Worm (Caenorhabditis elegans) whole organism, young adult: Measurements from ENCODE around the gene ZC250.2.

Experiments used
- B0336.3 ChIP-seq: fragments of 200-800 bp; sonication (Bioruptor generic); IDR thresholded peaks from 2 replicates; pipeline ENCODE4 v1.3.6; 2022; ENCODE audit warnings: missing genetic modification characterization, missing compliant biosample characterization
- F10E7.11 ChIP-seq: sonication (generic microtip); optimal IDR thresholded peaks from 2 replicates; lab custom pipeline; 2017; ENCODE audit warnings: mild to moderate bottlenecking, missing genetic modification characterization, moderate library complexity, missing compliant biosample characterization
- F37B4.10 ChIP-seq: fragments of 200-800 bp; sonication (Bioruptor generic); IDR thresholded peaks from 2 replicates; pipeline ENCODE4 v1.3.6; 2022; ENCODE audit warnings: missing genetic modification characterization, missing compliant biosample characterization
- K11D2.4 ChIP-seq: fragments of 200-800 bp; sonication (Bioruptor generic); IDR thresholded peaks from 2 replicates; pipeline ENCODE4 v1.3.6; 2022; ENCODE audit warnings: missing genetic modification reagents, missing genetic modification characterization, missing compliant biosample characterization
- K12H6.12 ChIP-seq: fragments of 200-800 bp; sonication (Bioruptor generic); optimal IDR thresholded peaks from 2 replicates; lab custom pipeline; 2018; ENCODE audit warnings: mild to moderate bottlenecking, missing genetic modification characterization, missing compliant biosample characterization
- T26A5.8 ChIP-seq: sonication (generic microtip); optimal IDR thresholded peaks from 2 replicates; lab custom pipeline; 2016; ENCODE audit warnings: missing genetic modification characterization, missing compliant biosample characterization
- Y56A3A.18 ChIP-seq: fragments of 200-800 bp; sonication (Bioruptor generic); IDR thresholded peaks from 2 replicates; pipeline ENCODE4 v1.3.6; 2022; ENCODE audit warnings: missing genetic modification reagents, missing genetic modification characterization, missing compliant biosample characterization
- Y95B8A.8 ChIP-seq: fragments of 200-800 bp; sonication (Bioruptor generic); IDR thresholded peaks from 2 replicates; pipeline ENCODE4 v1.3.6; 2022; ENCODE audit warnings: missing genetic modification reagents, missing genetic modification characterization, missing compliant biosample characterization
- ZK185.1 ChIP-seq: sonication (generic microtip); optimal IDR thresholded peaks from 2 replicates; lab custom pipeline; 2016; ENCODE audit warnings: mild to moderate bottlenecking, missing genetic modification characterization, missing compliant biosample characterization; ENCODE audit not compliant: poor library complexity, severe bottlenecking
- akir-1 ChIP-seq: fragments of 200-800 bp; sonication (Bioruptor generic); optimal IDR thresholded peaks from 2 replicates; lab custom pipeline; 2018; ENCODE audit warnings: mild to moderate bottlenecking, missing genetic modification characterization, moderate library complexity, missing compliant biosample characterization
- ama-1 ChIP-seq, 3 experiments: fragments of 150-350 bp in 1 of 3; sonication (generic microtip) in 2 of 3; optimal IDR thresholded peaks; 2 replicates each; lab custom pipeline; 2014 to 2018; ENCODE audit warnings: missing biosample characterization in 2 of 3, missing genetic modification characterization in 2 of 3, missing genetic modification reagents in 2 of 3
- atf-7 ChIP-seq: sonication (generic microtip); optimal IDR thresholded peaks from 2 replicates; lab custom pipeline; 2017; ENCODE audit warnings: mild to moderate bottlenecking, missing genetic modification characterization, missing compliant biosample characterization
- attf-5 ChIP-seq: fragments of 200-800 bp; sonication (Bioruptor generic); optimal IDR thresholded peaks from 2 replicates; lab custom pipeline; 2018; ENCODE audit warnings: mild to moderate bottlenecking, missing genetic modification characterization, missing compliant biosample characterization
- attf-6 ChIP-seq: fragments of 200-800 bp; sonication (Bioruptor generic); IDR thresholded peaks from 2 replicates; pipeline ENCODE4 v1.3.6; 2022; ENCODE audit warnings: missing genetic modification reagents, missing genetic modification characterization, missing compliant biosample characterization
- cebp-1 ChIP-seq, 2 experiments: fragments of 200-800 bp in 1 of 2; sonication (Bioruptor generic) in 1 of 2; sonication (generic microtip) in 1 of 2; IDR thresholded peaks in 1 of 2; optimal IDR thresholded peaks in 1 of 2; 2 replicates each; pipeline versions ENCODE4 v1.3.6 to Lab custom; 2017 to 2022; ENCODE audit warnings: missing compliant biosample characterization in 2 of 2, missing genetic modification characterization in 2 of 2, mild to moderate bottlenecking in 1 of 2, missing genetic modification reagents in 1 of 2, moderate library complexity in 1 of 2
- ceh-100 ChIP-seq: fragments of 200-800 bp; sonication (Bioruptor generic); IDR thresholded peaks from 2 replicates; pipeline ENCODE4 v1.3.6; 2022; ENCODE audit warnings: missing genetic modification reagents, missing genetic modification characterization, missing compliant biosample characterization
- ceh-40 ChIP-seq: fragments of 200-800 bp; sonication (Bioruptor generic); IDR thresholded peaks from 2 replicates; pipeline ENCODE4 v1.3.6; 2022; ENCODE audit warnings: missing genetic modification characterization, missing compliant biosample characterization
- ceh-91 ChIP-seq: fragments of 200-800 bp; sonication (Bioruptor generic); IDR thresholded peaks from 2 replicates; pipeline ENCODE4 v1.3.6; 2022; ENCODE audit warnings: missing genetic modification reagents, missing genetic modification characterization, missing compliant biosample characterization
- chd-7 ChIP-seq: sonication (generic microtip); optimal IDR thresholded peaks from 2 replicates; lab custom pipeline; 2016; ENCODE audit warnings: mild to moderate bottlenecking, missing genetic modification characterization, moderate library complexity, missing compliant biosample characterization
- dpff-1 ChIP-seq: sonication (generic microtip); optimal IDR thresholded peaks from 2 replicates; lab custom pipeline; 2017; ENCODE audit warnings: mild to moderate bottlenecking, missing genetic modification characterization, missing compliant biosample characterization
- egl-44 ChIP-seq: fragments of 200-800 bp; sonication (Bioruptor generic); IDR thresholded peaks from 2 replicates; pipeline ENCODE4 v1.3.6; 2022; ENCODE audit warnings: missing genetic modification reagents, missing genetic modification characterization, missing compliant biosample characterization
- ekl-4 ChIP-seq: fragments of 200-800 bp; sonication (Bioruptor generic); IDR thresholded peaks from 2 replicates; pipeline ENCODE4 v1.3.6; 2022; ENCODE audit warnings: missing genetic modification reagents, missing genetic modification characterization, missing compliant biosample characterization
- hmg-1.2 ChIP-seq: fragments of 200-800 bp; sonication (Bioruptor generic); IDR thresholded peaks from 2 replicates; pipeline ENCODE4 v1.3.6; 2022; ENCODE audit warnings: missing genetic modification reagents, missing genetic modification characterization, missing compliant biosample characterization
- hrde-1 ChIP-seq: sonication (generic microtip); optimal IDR thresholded peaks from 2 replicates; lab custom pipeline; 2016; ENCODE audit warnings: missing genetic modification characterization, mild to moderate bottlenecking, missing compliant biosample characterization, moderate library complexity, missing genotype, missing genetic modification reagents, borderline replicate concordance
- lin-26 ChIP-seq: fragments of 200-800 bp; sonication (Bioruptor generic); IDR thresholded peaks from 2 replicates; pipeline ENCODE4 v1.3.6; 2022; ENCODE audit warnings: missing genetic modification reagents, missing genetic modification characterization, missing compliant biosample characterization
- lsy-27 ChIP-seq: sonication (generic microtip); optimal IDR thresholded peaks from 2 replicates; lab custom pipeline; 2017; ENCODE audit warnings: missing genetic modification characterization, mild to moderate bottlenecking, missing compliant biosample characterization, antibody characterized with exemption, missing genotype, borderline replicate concordance; ENCODE audit not compliant: insufficient read depth
- madf-6 ChIP-seq: fragments of 200-800 bp; sonication (Bioruptor generic); IDR thresholded peaks from 2 replicates; pipeline ENCODE4 v1.3.6; 2022; ENCODE audit warnings: missing genetic modification reagents, missing genetic modification characterization, missing compliant biosample characterization
- nfyb-1 ChIP-seq: fragments of 200-800 bp; sonication (Bioruptor generic); IDR thresholded peaks from 2 replicates; pipeline ENCODE4 v1.3.6; 2022; ENCODE audit warnings: missing genetic modification reagents, missing genetic modification characterization, missing compliant biosample characterization
- nhr-80 ChIP-seq: sonication (generic microtip); optimal IDR thresholded peaks from 2 replicates; lab custom pipeline; 2016; ENCODE audit warnings: missing genetic modification characterization, missing compliant biosample characterization
- pbrm-1 ChIP-seq: fragments of 200-800 bp; sonication (Bioruptor generic); IDR thresholded peaks from 2 replicates; pipeline ENCODE4 v1.3.6; 2022; ENCODE audit warnings: missing genetic modification reagents, missing genetic modification characterization, missing compliant biosample characterization
- rcor-1 ChIP-seq: fragments of 200-800 bp; sonication (Bioruptor generic); IDR thresholded peaks from 2 replicates; pipeline ENCODE4 v1.3.6; 2022; ENCODE audit warnings: missing genetic modification reagents, missing genetic modification characterization, missing compliant biosample characterization
- snpc-1.1 ChIP-seq: sonication (generic microtip); optimal IDR thresholded peaks from 2 replicates; lab custom pipeline; 2017; ENCODE audit warnings: missing genetic modification characterization, mild to moderate bottlenecking, missing compliant biosample characterization, antibody characterized with exemption, moderate library complexity, missing genotype, missing genetic modification reagents; ENCODE audit not compliant: insufficient read depth
- snpc-4 ChIP-seq, 5 experiments: fragments of 150-350 bp in 1 of 5; sonication (generic microtip) in 4 of 5; optimal IDR thresholded peaks; 2 replicates each; lab custom pipeline; 2014 to 2018; ENCODE audit warnings: missing genetic modification characterization in 5 of 5, missing biosample characterization in 3 of 5, antibody characterized with exemption in 2 of 5, mild to moderate bottlenecking in 2 of 5, missing compliant biosample characterization in 2 of 5, missing genotype in 2 of 5, moderate library complexity in 2 of 5, missing genetic modification reagents in 1 of 5
- somi-1 ChIP-seq: fragments of 200-800 bp; sonication (Bioruptor generic); optimal IDR thresholded peaks from 2 replicates; lab custom pipeline; 2018; ENCODE audit warnings: mild to moderate bottlenecking, missing genetic modification characterization, missing compliant biosample characterization
- sptf-2 ChIP-seq: fragments of 200-800 bp; sonication (Bioruptor generic); optimal IDR thresholded peaks from 2 replicates; lab custom pipeline; 2018; ENCODE audit warnings: mild to moderate bottlenecking, missing genetic modification characterization, missing compliant biosample characterization
- tbp1 ChIP-seq: fragments of 200-800 bp; sonication (Bioruptor generic); optimal IDR thresholded peaks from 2 replicates; lab custom pipeline; 2018; ENCODE audit warnings: mild to moderate bottlenecking, missing genetic modification characterization, missing compliant biosample characterization
- tlf-1 ChIP-seq: fragments of 200-800 bp; sonication (Bioruptor generic); optimal IDR thresholded peaks from 2 replicates; lab custom pipeline; 2018; ENCODE audit warnings: mild to moderate bottlenecking, missing genetic modification characterization, missing compliant biosample characterization
- zfh-2 ChIP-seq: fragments of 200-800 bp; sonication (Bioruptor generic); conservative IDR thresholded peaks from 2 replicates; pipeline ENCODE4 v1.3.6; 2022; ENCODE audit warnings: missing genetic modification reagents, missing genetic modification characterization, missing compliant biosample characterization
- ztf-25 ChIP-seq: fragments of 200-800 bp; sonication (Bioruptor generic); IDR thresholded peaks from 2 replicates; pipeline ENCODE4 v1.3.6; 2022; ENCODE audit warnings: missing genetic modification reagents, missing genetic modification characterization, missing compliant biosample characterization
- ztf-26 ChIP-seq: sonication (generic microtip); optimal IDR thresholded peaks from 2 replicates; lab custom pipeline; 2017; ENCODE audit warnings: missing genetic modification characterization, missing compliant biosample characterization

The ZC250.2 gene

DNA sequence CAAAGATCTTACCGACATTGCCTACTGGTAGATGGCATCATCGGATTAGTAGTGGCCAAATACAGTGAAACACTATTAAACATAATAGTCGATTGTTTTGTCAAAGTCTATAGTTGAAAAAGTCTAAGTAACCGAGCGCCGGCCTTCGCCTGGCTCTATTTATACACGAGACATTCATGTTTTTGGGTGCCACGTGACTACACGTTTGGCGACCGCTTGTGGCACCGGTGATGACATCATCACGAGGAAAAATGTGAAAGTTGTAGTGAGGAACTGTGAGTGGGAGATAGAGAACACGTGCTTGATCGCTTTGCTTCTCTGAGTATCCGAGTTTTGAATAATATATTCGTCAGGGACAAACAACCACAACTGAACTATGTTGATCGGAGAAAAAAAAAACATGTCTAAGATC is 52.2 kb downstream of the ZC250.2 start (continued):
- TF ChIP-seq hmg-1.2 (GFP tag; lab: Robert Waterston, UW), result peak; percentile 20; the same call in 1 of the 2 replicates
- TF ChIP-seq Y95B8A.8, result peak; percentile 60; the same call in 1 of the 2 replicates
- peak; percentile 52; the same call in 1 of the 2 replicates for TF ChIP-seq lin-26 (GFP tag; lab: Robert Waterston, UW)
- no peak for TF ChIP-seq ceh-40 (GFP tag; lab: Robert Waterston, UW)
- TF ChIP-seq rcor-1, result peak; percentile 49; the same call in 1 of the 2 replicates
- TF ChIP-seq ztf-25 (GFP tag; lab: Robert Waterston, UW), result no peak
- peak; percentile 42 for TF ChIP-seq ztf-26 (tag; lab: Kevin White, UChicago)
- TF ChIP-seq ceh-100, result no peak
- peak; percentile 25 for TF ChIP-seq tlf-1 (GFP tag; lab: Kevin White, UChicago)
- no peak for TF ChIP-seq snpc-1.1 (tag; lab: Kevin White, UChicago)
- no peak for TF ChIP-seq akir-1 (GFP tag; lab: Kevin White, UChicago)
- peak; percentile 51 for TF ChIP-seq chd-7 (tag; lab: Kevin White, UChicago)
- TF ChIP-seq F10E7.11 (tag; lab: Kevin White, UChicago), result no peak
- TF ChIP-seq hrde-1 (tag; lab: Kevin White, UChicago), result no peak
- no peak for TF ChIP-seq madf-6 (GFP tag; lab: Robert Waterston, UW)
- TF ChIP-seq Y56A3A.18, result no peak
- TF ChIP-seq egl-44 (GFP tag; lab: Robert Waterston, UW), result peak; percentile 79
- no peak for TF ChIP-seq snpc-4 (GFP tag; optimal IDR thresholded peaks at IDR 0.05; lab: Kevin White, UChicago)
- TF ChIP-seq snpc-4 (tag; optimal IDR thresholded peaks at IDR 0.05; lab: Kevin White, UChicago), result peak in 2 of 4 experiments; percentile 26 to 47
- peak; percentile 69 for TF ChIP-seq ama-1 (optimal IDR thresholded peaks at IDR 0.05; lab: Kevin White, UChicago)
- no peak for TF ChIP-seq ama-1 (GFP tag; optimal IDR thresholded peaks at IDR 0.05; lab: Kevin White, UChicago)
- TF ChIP-seq pbrm-1 (GFP tag; lab: Robert Waterston, UW), result 0 out of 2 replicates have a peak, but pooled peaks have one; percentile 48
- TF ChIP-seq K11D2.4 (GFP tag; lab: Robert Waterston, UW), result peak; percentile 82
- TF ChIP-seq somi-1, result peak; percentile 78
- peak; percentile 64 for TF ChIP-seq atf-7 (tag; lab: Kevin White, UChicago)
- TF ChIP-seq B0336.3 (GFP tag; lab: Robert Waterston, UW), result no peak
- no peak for TF ChIP-seq F37B4.10
- no peak for TF ChIP-seq attf-6
- peak; percentile 17 for TF ChIP-seq nhr-80 (tag; lab: Kevin White, UChicago)
- peak; percentile 56 for TF ChIP-seq tbp1
- no peak for TF ChIP-seq sptf-2 (GFP tag; lab: Kevin White, UChicago)
- TF ChIP-seq nfyb-1 (GFP tag; lab: Robert Waterston, UW), result peak; percentile 70
- no peak for TF ChIP-seq ZK185.1 (tag; lab: Kevin White, UChicago)
- TF ChIP-seq attf-5 (GFP tag; lab: Kevin White, UChicago), result peak; percentile 36
- TF ChIP-seq cebp-1 (GFP tag; IDR thresholded peaks at IDR 0.05; lab: Robert Waterston, UW), result peak; percentile 58; the same call in 1 of the 2 replicates
- peak; percentile 79 for TF ChIP-seq cebp-1 (tag; optimal IDR thresholded peaks at IDR 0.05; lab: Kevin White, UChicago)
- no peak for TF ChIP-seq ceh-91 (GFP tag; lab: Robert Waterston, UW)
- peak; percentile 12 for TF ChIP-seq dpff-1 (tag; lab: Kevin White, UChicago)
- TF ChIP-seq T26A5.8, result no peak
- peak; percentile 17 for TF ChIP-seq K12H6.12 (tag; lab: Kevin White, UChicago)
- TF ChIP-seq ekl-4 (GFP tag; lab: Robert Waterston, UW), result peak; percentile 44; the same call in 1 of the 2 replicates
- TF ChIP-seq zfh-2 (GFP tag; lab: Robert Waterston, UW), result no peak
- no peak for TF ChIP-seq lsy-27 (tag; lab: Kevin White, UChicago)
